Fruit fly (Drosophila melanogaster) whole organism, embryonic: ENCODE data around the gene Pgant8.

Experiments used
- ATbp ChIP-seq: fragments of 200-800 bp; sonication (Bioruptor generic); optimal IDR thresholded peaks from 2 replicates; lab custom pipeline; 2017; ENCODE audit warnings: missing biosample characterization, mild to moderate bottlenecking, missing genetic modification characterization, missing genetic modification reagents
- CG10321 ChIP-seq: fragments of 200-800 bp; sonication (Bioruptor generic); IDR thresholded peaks from 2 replicates; pipeline ENCODE4 v1.3.6; 2022; ENCODE audit warnings: missing biosample characterization, missing genetic modification characterization
- CG10431 ChIP-seq: fragments of 200-800 bp; sonication (Bioruptor generic); optimal IDR thresholded peaks from 3 replicates; lab custom pipeline; 2018; ENCODE audit warnings: missing biosample characterization, mild to moderate bottlenecking, missing genetic modification characterization
- CG11456 ChIP-seq: fragments of 200-800 bp; sonication (Bioruptor generic); IDR thresholded peaks from 3 replicates; pipeline ENCODE4 v1.3.6; 2022; ENCODE audit warnings: missing biosample characterization, missing genetic modification characterization
- CG11723 ChIP-seq: fragments of 200-800 bp; sonication (Bioruptor generic); optimal IDR thresholded peaks from 2 replicates; lab custom pipeline; 2017; ENCODE audit warnings: missing biosample characterization, mild to moderate bottlenecking, missing genetic modification characterization
- CG12236 ChIP-seq: fragments of 200-800 bp; sonication (Bioruptor generic); optimal IDR thresholded peaks from 2 replicates; lab custom pipeline; 2016; ENCODE audit warnings: missing biosample characterization, missing genetic modification characterization
- CG14014 ChIP-seq: fragments of 200-800 bp; sonication (Bioruptor generic); IDR thresholded peaks from 2 replicates; pipeline ENCODE4 v1.3.6; 2022; ENCODE audit warnings: missing biosample characterization, missing genetic modification characterization
- CG14965 ChIP-seq: fragments of 200-800 bp; sonication (Bioruptor generic); optimal IDR thresholded peaks from 2 replicates; lab custom pipeline; 2016; ENCODE audit warnings: missing biosample characterization, missing genetic modification characterization, borderline replicate concordance
- CG15073 ChIP-seq: fragments of 200-800 bp; sonication (Bioruptor generic); optimal IDR thresholded peaks from 2 replicates; lab custom pipeline; 2016; ENCODE audit warnings: missing biosample characterization, missing genetic modification characterization
- CG15696 ChIP-seq: fragments of 200-800 bp; sonication (Bioruptor generic); optimal IDR thresholded peaks from 2 replicates; lab custom pipeline; 2019; ENCODE audit warnings: missing biosample characterization, mild to moderate bottlenecking, missing genetic modification characterization, moderate library complexity
- CG16815 ChIP-seq: fragments of 200-800 bp; sonication (Bioruptor generic); optimal IDR thresholded peaks from 3 replicates; lab custom pipeline; 2017; ENCODE audit warnings: missing biosample characterization, mild to moderate bottlenecking, missing genetic modification characterization
- CG16863 ChIP-seq: fragments of 200-800 bp; sonication (Bioruptor generic); optimal IDR thresholded peaks from 3 replicates; lab custom pipeline; 2016; ENCODE audit warnings: missing biosample characterization, missing genetic modification characterization
- CG17359 ChIP-seq: fragments of 200-800 bp; sonication (Bioruptor generic); optimal IDR thresholded peaks from 3 replicates; lab custom pipeline; 2018; ENCODE audit warnings: missing biosample characterization, mild to moderate bottlenecking, missing genetic modification characterization, moderate library complexity
- CG31365 ChIP-seq: fragments of 200-800 bp; sonication (Bioruptor generic); optimal IDR thresholded peaks from 2 replicates; lab custom pipeline; 2018; ENCODE audit warnings: missing biosample characterization, mild to moderate bottlenecking, missing genetic modification characterization
- CG31441 ChIP-seq: fragments of 200-800 bp; sonication (Bioruptor generic); IDR thresholded peaks from 2 replicates; pipeline ENCODE4 v1.3.6; 2022; ENCODE audit warnings: missing biosample characterization, missing genetic modification characterization
- CG32772 ChIP-seq: fragments of 200-800 bp; sonication (Bioruptor generic); IDR thresholded peaks from 2 replicates; pipeline ENCODE4 v1.3.6; 2022; ENCODE audit warnings: missing biosample characterization, missing genetic modification characterization
- CG3995 ChIP-seq: fragments of 200-800 bp; sonication (Bioruptor generic); optimal IDR thresholded peaks from 3 replicates; lab custom pipeline; 2016; ENCODE audit warnings: missing biosample characterization, missing genetic modification characterization
- CG4707 ChIP-seq: fragments of 200-800 bp; sonication (Bioruptor generic); optimal IDR thresholded peaks from 2 replicates; lab custom pipeline; 2018; ENCODE audit warnings: missing biosample characterization, mild to moderate bottlenecking, missing genetic modification characterization, moderate library complexity
- CG6654 ChIP-seq: fragments of 200-800 bp; sonication (Bioruptor generic); optimal IDR thresholded peaks from 2 replicates; lab custom pipeline; 2017; ENCODE audit warnings: missing biosample characterization, mild to moderate bottlenecking, missing genetic modification characterization
- CG6813 ChIP-seq: fragments of 200-800 bp; sonication (Bioruptor generic); optimal IDR thresholded peaks from 2 replicates; lab custom pipeline; 2017; ENCODE audit warnings: missing biosample characterization, missing genetic modification characterization, mild to moderate bottlenecking, moderate library complexity, missing genetic modification reagents
- Chrac-16 ChIP-seq: fragments of 200-800 bp; sonication (Bioruptor generic); optimal IDR thresholded peaks from 3 replicates; lab custom pipeline; 2016; ENCODE audit warnings: missing biosample characterization, missing genetic modification characterization
- Dek ChIP-seq: fragments of 200-800 bp; sonication (Bioruptor generic); optimal IDR thresholded peaks from 3 replicates; lab custom pipeline; 2019; ENCODE audit warnings: missing biosample characterization, mild to moderate bottlenecking, missing genetic modification characterization, moderate library complexity
- Dref ChIP-seq: fragments of 200-800 bp; sonication (Bioruptor generic); IDR thresholded peaks from 2 replicates; pipeline ENCODE4 v1.3.6; 2022; ENCODE audit warnings: missing biosample characterization, missing genetic modification characterization
- Elba2 ChIP-seq: fragments of 200-800 bp; sonication (Bioruptor generic); optimal IDR thresholded peaks from 3 replicates; lab custom pipeline; 2016; ENCODE audit warnings: missing biosample characterization, missing genetic modification characterization
- Gsc ChIP-seq: fragments of 200-800 bp; sonication (Bioruptor generic); IDR thresholded peaks from 2 replicates; pipeline ENCODE4 v1.3.6; 2022; ENCODE audit warnings: missing biosample characterization, missing genetic modification characterization
- Gug ChIP-seq: fragments of 200-800 bp; sonication (Bioruptor generic); IDR thresholded peaks from 4 replicates; pipeline ENCODE4 v1.3.6; 2022; ENCODE audit warnings: missing biosample characterization, missing genetic modification characterization
- HHEX ChIP-seq: fragments of 200-800 bp; sonication (Bioruptor generic); optimal IDR thresholded peaks from 3 replicates; lab custom pipeline; 2017; ENCODE audit warnings: missing biosample characterization, mild to moderate bottlenecking, missing genetic modification characterization, missing genetic modification reagents
- HLH54F ChIP-seq: fragments of 200-800 bp; sonication (Bioruptor generic); optimal IDR thresholded peaks from 3 replicates; lab custom pipeline; 2016; ENCODE audit warnings: missing biosample characterization, missing genetic modification characterization
- HLHmδ ChIP-seq: fragments of 200-800 bp; sonication (Bioruptor generic); optimal IDR thresholded peaks from 2 replicates; lab custom pipeline; 2018; ENCODE audit warnings: missing biosample characterization, mild to moderate bottlenecking, missing genetic modification characterization, moderate library complexity
- Hr3 ChIP-seq: fragments of 200-800 bp; sonication (Bioruptor generic); optimal IDR thresholded peaks from 3 replicates; lab custom pipeline; 2016; ENCODE audit warnings: missing biosample characterization, missing genetic modification characterization
- Myb ChIP-seq: fragments of 200-800 bp; sonication (Bioruptor generic); optimal IDR thresholded peaks from 2 replicates; lab custom pipeline; 2016; ENCODE audit warnings: missing biosample characterization, missing genetic modification characterization
- NC2α ChIP-seq: fragments of 200-800 bp; sonication (Bioruptor generic); optimal IDR thresholded peaks from 2 replicates; lab custom pipeline; 2016; ENCODE audit warnings: missing biosample characterization, missing genetic modification characterization
- NFAT ChIP-seq: fragments of 200-800 bp; sonication (Bioruptor generic); IDR thresholded peaks from 2 replicates; pipeline ENCODE4 v1.3.6; 2022; ENCODE audit warnings: missing biosample characterization, missing genetic modification characterization
- Nf-YC ChIP-seq: fragments of 200-800 bp; optimal IDR thresholded peaks from 3 replicates; lab custom pipeline; 2019; ENCODE audit warnings: missing biosample characterization, mild to moderate bottlenecking, missing genetic modification characterization, moderate library complexity
- Rx ChIP-seq: fragments of 200-800 bp; sonication (Bioruptor generic); IDR thresholded peaks from 2 replicates; pipeline ENCODE4 v1.3.6; 2022; ENCODE audit warnings: missing biosample characterization, missing genetic modification characterization
- Trl ChIP-seq, 3 experiments: fragments of >200 bp in 2 of 3; fragments of 200-800 bp in 1 of 3; sonication (Bioruptor generic) in 1 of 3; optimal IDR thresholded peaks; 2 replicates in 1 of 3; 3 replicates in 2 of 3; lab custom pipeline; 2016 to 2017; ENCODE audit warnings: missing biosample characterization in 1 of 3, missing genetic modification characterization in 1 of 3
- Usf ChIP-seq: fragments of 200-800 bp; sonication (Bioruptor generic); optimal IDR thresholded peaks from 2 replicates; lab custom pipeline; 2017; ENCODE audit warnings: missing genotype, missing biosample characterization, missing genetic modification characterization
- amos ChIP-seq: fragments of 200-800 bp; sonication (Bioruptor generic); IDR thresholded peaks from 2 replicates; pipeline ENCODE4 v1.3.6; 2022; ENCODE audit warnings: missing biosample characterization, missing genetic modification characterization; ENCODE audit not compliant: partially characterized antibody
- exex ChIP-seq: fragments of 200-800 bp; sonication (Bioruptor generic); optimal IDR thresholded peaks from 4 replicates; lab custom pipeline; 2018; ENCODE audit warnings: missing biosample characterization, mild to moderate bottlenecking, missing genetic modification characterization, moderate library complexity
- gsb ChIP-seq: fragments of 200-800 bp; sonication (Bioruptor generic); IDR thresholded peaks from 2 replicates; pipeline ENCODE4 v1.3.6; 2022; ENCODE audit warnings: missing biosample characterization, missing genetic modification characterization
- hbn ChIP-seq: fragments of 200-800 bp; sonication (Bioruptor generic); IDR thresholded peaks from 2 replicates; pipeline ENCODE4 v1.3.6; 2022; ENCODE audit warnings: missing biosample characterization, missing genetic modification characterization; ENCODE audit not compliant: partially characterized antibody
- insv ChIP-seq, 2 experiments: fragments of 200-800 bp; sonication (Bioruptor generic); optimal IDR thresholded peaks; 3 replicates each; lab custom pipeline; 2016 to 2018; ENCODE audit warnings: missing biosample characterization in 2 of 2, missing genetic modification characterization in 2 of 2
- klu ChIP-seq: fragments of 200-800 bp; sonication (Bioruptor generic); IDR thresholded peaks from 2 replicates; pipeline ENCODE4 v1.3.6; 2022; ENCODE audit warnings: missing biosample characterization, missing genetic modification characterization
- lola ChIP-seq, 3 experiments: fragments of >200 bp in 2 of 3; fragments of 200-800 bp in 1 of 3; sonication (Bioruptor generic) in 1 of 3; optimal IDR thresholded peaks; 2 replicates each; lab custom pipeline; 2017 to 2019; ENCODE audit warnings: missing biosample characterization in 3 of 3, missing genetic modification characterization in 3 of 3, mild to moderate bottlenecking in 1 of 3, moderate library complexity in 1 of 3
- nerfin-1 ChIP-seq: fragments of 200-800 bp; sonication (Bioruptor generic); optimal IDR thresholded peaks from 3 replicates; lab custom pipeline; 2019; ENCODE audit warnings: missing biosample characterization, mild to moderate bottlenecking, missing genetic modification characterization, moderate library complexity
- row ChIP-seq: fragments of 200-800 bp; sonication (Bioruptor generic); IDR thresholded peaks from 3 replicates; pipeline ENCODE4 v1.3.6; 2022; ENCODE audit warnings: missing biosample characterization, missing genetic modification characterization
- run ChIP-seq: fragments of 200-800 bp; sonication (Bioruptor generic); optimal IDR thresholded peaks from 3 replicates; lab custom pipeline; 2018; ENCODE audit warnings: missing biosample characterization, mild to moderate bottlenecking, missing genetic modification characterization
- sr ChIP-seq: fragments of 200-800 bp; sonication (Bioruptor generic); IDR thresholded peaks from 3 replicates; pipeline ENCODE4 v1.3.6; 2022; ENCODE audit warnings: missing biosample characterization, missing genetic modification characterization
- z ChIP-seq: fragments of 200-800 bp; sonication (Bioruptor generic); IDR thresholded peaks from 3 replicates; pipeline ENCODE4 v1.3.6; 2022; ENCODE audit warnings: missing biosample characterization, missing genetic modification characterization
- zfh1 ChIP-seq: fragments of 200-800 bp; sonication (Bioruptor generic); IDR thresholded peaks from 3 replicates; pipeline ENCODE4 v1.3.6; 2022; ENCODE audit warnings: missing biosample characterization, missing genetic modification characterization

Pgant8 gene

dm6 chr3L:15700338-15700966, 16.8 kb downstream of the Pgant8 start (continued):
- TF ChIP-seq Trl (optimal IDR thresholded peaks at IDR 0.05; lab: Kevin White, UChicago) (no peak), Trl (GFP tag; optimal IDR thresholded peaks at IDR 0.05; lab: Kevin White, UChicago) (no peak), CG11723 (no peak), HHEX (GFP tag; lab: Kevin White, UChicago) (no peak), HLHmδ (GFP tag; lab: Kevin White, UChicago) (no peak), row (GFP tag; lab: Robert Waterston, UW) (peak; percentile 62), CG32772 (GFP tag; lab: Robert Waterston, UW) (no peak), CG10431 (GFP tag; lab: Kevin White, UChicago) (peak; percentile 47), Hr3 (GFP tag; lab: Kevin White, UChicago) (peak; percentile 26), insv (GFP tag; optimal IDR thresholded peaks at IDR 0.05; lab: Kevin White, UChicago) (no peak), Chrac-16 (peak; percentile 63), Myb (GFP tag; lab: Kevin White, UChicago) (no peak), Elba2 (GFP tag; lab: Kevin White, UChicago) (peak; percentile 86), CG4707 (GFP tag; lab: Kevin White, UChicago) (no peak), Dek (no peak), CG6813 (GFP tag; lab: Kevin White, UChicago) (no peak), CG31441 (peak; percentile 49; the same call in 1 of the 2 replicates), CG16863 (GFP tag; lab: Kevin White, UChicago) (no peak), hbn (GFP tag; lab: Robert Waterston, UW) (no peak), Dref (no peak), CG3995 (no peak), NC2α (GFP tag; lab: Kevin White, UChicago) (no peak), ATbp (GFP tag; lab: Kevin White, UChicago) (no peak), CG6654 (GFP tag; lab: Kevin White, UChicago) (no peak), exex (tag; lab: Kevin White, UChicago) (no peak), CG15073 (GFP tag; lab: Kevin White, UChicago) (no peak), lola (GFP tag; optimal IDR thresholded peaks at IDR 0.05; lab: Kevin White, UChicago) (peak in 1 of 3 experiments; percentile 96), CG10321 (GFP tag; lab: Robert Waterston, UW) (no peak), Gsc (GFP tag; lab: Robert Waterston, UW) (no peak), gsb (no peak), NFAT (GFP tag; lab: Robert Waterston, UW) (no peak), CG14965 (GFP tag; lab: Kevin White, UChicago) (no peak), z (no peak), Gug (GFP tag; lab: Robert Waterston, UW) (no peak), CG16815 (GFP tag; lab: Kevin White, UChicago) (peak; percentile 81), CG14014 (no peak), CG12236 (GFP tag; lab: Kevin White, UChicago) (no peak), nerfin-1 (no peak), run (tag; lab: Kevin White, UChicago) (no peak), CG31365 (tag; lab: Kevin White, UChicago) (no peak), klu (GFP tag; lab: Robert Waterston, UW) (no peak), Rx (GFP tag; lab: Robert Waterston, UW) (no peak), zfh1 (0 out of 3 replicates have a peak, but pooled peaks have one; percentile 21), CG17359 (no peak), amos (GFP tag; lab: Robert Waterston, UW) (no peak), CG15696 (peak; percentile 93), HLH54F (GFP tag; lab: Kevin White, UChicago) (no peak), CG11456 (no peak), sr (no peak), Nf-YC (no peak), Usf (GFP tag; lab: Kevin White, UChicago) (peak; percentile 14)
